Fruit fly (Drosophila melanogaster) whole organism, embryonic: ENCODE results near the gene CG4658.

Experiments
- Adf1 ChIP-seq: fragments of 200-800 bp; sonication (Bioruptor generic); IDR thresholded peaks from 2 replicates; pipeline ENCODE4 v1.3.6; 2022; ENCODE audit warnings: missing biosample characterization, missing genetic modification characterization
- CG3838 ChIP-seq: fragments of 200-800 bp; sonication (Bioruptor generic); optimal IDR thresholded peaks from 3 replicates; lab custom pipeline; 2016; ENCODE audit warnings: missing biosample characterization, missing genetic modification characterization
- Gug ChIP-seq: fragments of 200-800 bp; sonication (Bioruptor generic); IDR thresholded peaks from 4 replicates; pipeline ENCODE4 v1.3.6; 2022; ENCODE audit warnings: missing biosample characterization, missing genetic modification characterization
- Optix ChIP-seq: fragments of 200-800 bp; sonication (Bioruptor generic); IDR thresholded peaks from 3 replicates; pipeline ENCODE4 v1.3.6; 2022; ENCODE audit warnings: missing biosample characterization, missing genetic modification characterization
- Ravus ChIP-seq: fragments of 200-800 bp; sonication (Bioruptor generic); IDR thresholded peaks from 2 replicates; pipeline ENCODE4 v1.3.6; 2022; ENCODE audit warnings: missing biosample characterization, missing genetic modification characterization
- aop ChIP-seq: fragments of 200-800 bp; sonication (Bioruptor generic); IDR thresholded peaks from 2 replicates; pipeline ENCODE4 v1.3.6; 2022; ENCODE audit warnings: missing biosample characterization, missing genetic modification characterization
- ase ChIP-seq: fragments of 200-800 bp; sonication (Bioruptor generic); IDR thresholded peaks from 3 replicates; pipeline ENCODE4 v1.3.6; 2022; ENCODE audit warnings: missing biosample characterization, missing genetic modification characterization
- fru ChIP-seq: fragments of >200 bp; optimal IDR thresholded peaks from 2 replicates; lab custom pipeline; 2017
- ind ChIP-seq: fragments of 200-800 bp; sonication (Bioruptor generic); optimal IDR thresholded peaks from 3 replicates; lab custom pipeline; 2016; ENCODE audit warnings: missing biosample characterization, missing genetic modification characterization
- sd ChIP-seq: fragments of 200-800 bp; sonication (Bioruptor generic); optimal IDR thresholded peaks from 3 replicates; lab custom pipeline; 2018; ENCODE audit warnings: missing biosample characterization, mild to moderate bottlenecking, missing genetic modification characterization, moderate library complexity

dm6 chr2L:9996553-9996952 lies 39.6 kb downstream of the CG4658 start:
- peak; percentile 2 for TF ChIP-seq ind
- TF ChIP-seq Gug (GFP tag; lab: Robert Waterston, UW): no peak
- TF ChIP-seq Adf1 (GFP tag; lab: Robert Waterston, UW): no peak
- TF ChIP-seq Optix: no peak
- no peak for TF ChIP-seq fru (lab: Kevin White, UChicago)
- no peak for TF ChIP-seq ase (GFP tag; lab: Robert Waterston, UW)
- TF ChIP-seq CG3838 (GFP tag; lab: Kevin White, UChicago): no peak
- TF ChIP-seq sd: no peak
- TF ChIP-seq Ravus (GFP tag; lab: Robert Waterston, UW): no peak
- TF ChIP-seq aop (GFP tag; lab: Robert Waterston, UW): no peak
